Worm (Caenorhabditis elegans): ENCODE data around the gene C48B4.11.

The C48B4.11 gene

DNA sequence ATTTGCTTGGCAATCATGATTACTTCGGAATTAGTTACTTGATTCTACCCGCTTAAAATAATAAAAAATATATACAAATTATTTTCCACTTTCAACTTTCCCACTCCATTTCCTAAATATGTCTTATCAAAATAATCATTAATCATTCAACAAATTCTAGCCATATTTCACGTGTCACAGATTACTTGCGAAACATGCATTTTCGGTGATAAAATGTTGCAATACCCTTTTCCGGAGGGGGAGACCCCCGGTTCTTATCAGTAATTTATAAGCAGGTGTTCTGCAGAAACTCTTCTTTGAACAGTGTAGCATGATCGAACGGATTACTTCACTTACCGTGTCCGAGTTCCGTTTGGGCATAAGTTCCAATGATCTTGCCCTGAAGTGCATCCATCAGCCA is 24.3 kb upstream of the C48B4.11 start (continued):
- TF ChIP-seq hlh-11 (tag; optimal IDR thresholded peaks at IDR 0.05) (peak; percentile 66), daf-8 (GFP tag; IDR thresholded peaks at IDR 0.05) (no peak), F37D6.2 (tag; optimal IDR thresholded peaks at IDR 0.05) (no peak), snpc-4 (tag; optimal IDR thresholded peaks at IDR 0.05) (no peak), ceh-32 (tag; optimal IDR thresholded peaks at IDR 0.05; ENCODE audit: poor library complexity) (no peak), sdz-12 (GFP tag; optimal IDR thresholded peaks at IDR 0.05) (no peak), dmd-9 (GFP tag; IDR thresholded peaks at IDR 0.05) (no peak), ztf-11 (tag; optimal IDR thresholded peaks at IDR 0.05) (no peak), spr-1 (tag; optimal IDR thresholded peaks at IDR 0.05) (no peak), lin-1 (GFP tag; IDR thresholded peaks at IDR 0.05) (peak; percentile 83; the same call in 1 of the 2 replicates), nhr-28 (tag; optimal IDR thresholded peaks at IDR 0.05) (peak; percentile 79), daf-19 (GFP tag; conservative IDR thresholded peaks at IDR 0.05) (no peak), ZK546.5 (tag; optimal IDR thresholded peaks at IDR 0.05) (no peak), set-16 (GFP tag; IDR thresholded peaks at IDR 0.05) (no peak), nhr-76 (tag; optimal IDR thresholded peaks at IDR 0.05) (no peak), unc-39 (tag; optimal IDR thresholded peaks at IDR 0.05) (no peak), zfp-2 (tag; optimal IDR thresholded peaks at IDR 0.05) (no peak), mdl-1 (tag; optimal IDR thresholded peaks at IDR 0.05) (peak in 1 of 2 experiments; percentile 61), ceh-62 (tag; optimal IDR thresholded peaks at IDR 0.05) (no peak), tra-1 (GFP tag; IDR thresholded peaks at IDR 0.05) (peak; percentile 59), nhr-77 (tag; optimal IDR thresholded peaks at IDR 0.05) (peak; percentile 64), ZK337.2 (GFP tag; IDR thresholded peaks at IDR 0.05) (no peak), mep-1 (tag; optimal IDR thresholded peaks at IDR 0.05) (no peak), Y5F2A.4 (GFP tag; optimal IDR thresholded peaks at IDR 0.05) (no peak), lim-7 (GFP tag; IDR thresholded peaks at IDR 0.05) (no peak)

- TF ChIP-seq egl-43 (GFP tag; IDR thresholded peaks at IDR 0.05) (no peak), fkh-10 (GFP tag; optimal IDR thresholded peaks at IDR 0.05) (peak; percentile 16), lsy-2 (tag; optimal IDR thresholded peaks at IDR 0.05) (peak in 1 of 2 experiments; percentile 21), ces-1 (GFP tag; optimal IDR thresholded peaks at IDR 0.05) (peak; percentile 46)
Measured at ce11 chrIII:9585314-9585713, 19.4 kb upstream of the C48B4.11 start.

ce11 chrIII:9583224-9583623 is 17.3 kb upstream of the C48B4.11 start:
- no peak for TF ChIP-seq lin-38 (GFP tag; IDR thresholded peaks at IDR 0.05)
- TF ChIP-seq spr-3 (GFP tag; optimal IDR thresholded peaks at IDR 0.05), result no peak
- no peak for TF ChIP-seq php-3 (GFP tag; IDR thresholded peaks at IDR 0.05)
- TF ChIP-seq nhr-76 (tag; optimal IDR thresholded peaks at IDR 0.05), result no peak
- no peak for TF ChIP-seq mep-1 (tag; optimal IDR thresholded peaks at IDR 0.05)
- TF ChIP-seq F10B5.3 (tag; optimal IDR thresholded peaks at IDR 0.05), result no peak
- no peak for TF ChIP-seq arid-1 (GFP tag; conservative IDR thresholded peaks at IDR 0.05)
- no peak for TF ChIP-seq nhr-42 (GFP tag; IDR thresholded peaks at IDR 0.05)
- TF ChIP-seq daf-12 (tag; optimal IDR thresholded peaks at IDR 0.05), result no peak
- no peak for TF ChIP-seq zfp-3 (GFP tag; conservative IDR thresholded peaks at IDR 0.05)
- no peak for TF ChIP-seq nhr-237 (tag; optimal IDR thresholded peaks at IDR 0.05)
- TF ChIP-seq cey-2 (tag; optimal IDR thresholded peaks at IDR 0.05; ENCODE audit: borderline replicate concordance, insufficient read depth), result no peak

- TF ChIP-seq nhr-6 (tag; optimal IDR thresholded peaks at IDR 0.05) (no peak), dve-1 (tag; optimal IDR thresholded peaks at IDR 0.05; ENCODE audit: insufficient read depth) (peak; percentile 75), ZK546.5 (tag; optimal IDR thresholded peaks at IDR 0.05) (no peak), nhr-41 (GFP tag; IDR thresholded peaks at IDR 0.05) (no peak), ceh-62 (tag; optimal IDR thresholded peaks at IDR 0.05) (no peak), daf-16 (GFP tag; optimal IDR thresholded peaks at IDR 0.05) (no peak), daf-16 (tag; optimal IDR thresholded peaks at IDR 0.05) (peak; percentile 99), nhr-11 (tag; optimal IDR thresholded peaks at IDR 0.05) (no peak), nhr-111 (GFP tag; optimal IDR thresholded peaks at IDR 0.05) (no peak), gei-8 (GFP tag; optimal IDR thresholded peaks at IDR 0.05) (no peak), Y48G9A.11 (GFP tag; IDR thresholded peaks at IDR 0.05) (no peak), nhr-48 (tag; optimal IDR thresholded peaks at IDR 0.05) (no peak), nhr-28 (tag; optimal IDR thresholded peaks at IDR 0.05) (peak; percentile 29), daf-19 (GFP tag; conservative IDR thresholded peaks at IDR 0.05) (no peak), egl-43 (GFP tag; IDR thresholded peaks at IDR 0.05) (no peak)
Measured at ce11 chrIII:9582240-9582639, 16.3 kb upstream of the C48B4.11 start, which contains the start of gene C48B4.3. TSS of gene C48B4.3 (minus strand) at chrIII:9582388.

Measured in whole organism, L4 larva.